Worm (Caenorhabditis elegans): ENCODE data around the gene nas-27.

The nas-27 gene

ce11 chrII:1132750-1133149 lies 46.4 kb downstream of the nas-27 start:
- no peak for TF ChIP-seq tbx-2 (tag; optimal IDR thresholded peaks at IDR 0.05)
- TF ChIP-seq unc-86 (tag; optimal IDR thresholded peaks at IDR 0.05) = no peak
- no peak for TF ChIP-seq ttx-3 (tag; optimal IDR thresholded peaks at IDR 0.05)
- TF ChIP-seq zip-5 (tag; optimal IDR thresholded peaks at IDR 0.05) = no peak
- no peak for TF ChIP-seq hlh-15 (tag; optimal IDR thresholded peaks at IDR 0.05)
- TF ChIP-seq ceh-31 (tag; optimal IDR thresholded peaks at IDR 0.05) = no peak
- TF ChIP-seq ceh-2 (tag; optimal IDR thresholded peaks at IDR 0.05) = no peak
- no peak for TF ChIP-seq rnt-1 (tag; optimal IDR thresholded peaks at IDR 0.05)
- no peak for TF ChIP-seq che-1 (tag; optimal IDR thresholded peaks at IDR 0.05)
- TF ChIP-seq eyg-1 (tag; optimal IDR thresholded peaks at IDR 0.05) = no peak
- TF ChIP-seq dmd-4 (tag; optimal IDR thresholded peaks at IDR 0.05; ENCODE audit: borderline replicate concordance) = no peak
- TF ChIP-seq sox-2 (GFP tag; IDR thresholded peaks at IDR 0.05) = no peak
- TF ChIP-seq hlh-13 (GFP tag; optimal IDR thresholded peaks at IDR 0.05) = no peak
- TF ChIP-seq mec-3 (tag; optimal IDR thresholded peaks at IDR 0.05; ENCODE audit: borderline replicate concordance) = no peak
- no peak for TF ChIP-seq pat-9 (tag; optimal IDR thresholded peaks at IDR 0.05)
- TF ChIP-seq pha-2 (tag; optimal IDR thresholded peaks at IDR 0.05) = no peak
- TF ChIP-seq fkh-6 (tag; optimal IDR thresholded peaks at IDR 0.05) = no peak

ce11 chrII:1131821-1132220 lies 47.3 kb downstream of the nas-27 start:
- TF ChIP-seq ahr-1 (tag; optimal IDR thresholded peaks at IDR 0.05) (no peak), gmeb-2 (tag; optimal IDR thresholded peaks at IDR 0.05) (no peak), K02D7.2 (tag; optimal IDR thresholded peaks at IDR 0.05) (no peak), ama-1 (optimal IDR thresholded peaks at IDR 0.05) (no peak), C38D4.7 (GFP tag; optimal IDR thresholded peaks at IDR 0.05) (no peak), dve-1 (tag; optimal IDR thresholded peaks at IDR 0.05) (no peak), syd-9 (tag; optimal IDR thresholded peaks at IDR 0.05) (no peak), C08G9.2 (tag; optimal IDR thresholded peaks at IDR 0.05) (no peak), pha-4 (tag; optimal IDR thresholded peaks at IDR 0.05) (no peak), pros-1 (tag; optimal IDR thresholded peaks at IDR 0.05) (no peak), zip-5 (tag; optimal IDR thresholded peaks at IDR 0.05) (no peak), hlh-15 (tag; optimal IDR thresholded peaks at IDR 0.05) (no peak), unc-3 (GFP tag; conservative IDR thresholded peaks at IDR 0.05) (no peak), unc-3 (tag; optimal IDR thresholded peaks at IDR 0.05) (no peak), npax-4 (tag; optimal IDR thresholded peaks at IDR 0.05) (no peak), fkh-10 (GFP tag; optimal IDR thresholded peaks at IDR 0.05) (no peak), fax-1 (tag; optimal IDR thresholded peaks at IDR 0.05) (no peak)

ce11 chrII:1131367-1131766 lies 47.8 kb downstream of the nas-27 start:
- no peak for TF ChIP-seq elt-2 (tag; optimal IDR thresholded peaks at IDR 0.05)
- TF ChIP-seq ceh-24 (tag; optimal IDR thresholded peaks at IDR 0.05) = no peak
- no peak for TF ChIP-seq fkh-10 (GFP tag; optimal IDR thresholded peaks at IDR 0.05)
- TF ChIP-seq nhr-11 (tag; optimal IDR thresholded peaks at IDR 0.05) = no peak
- no peak for TF ChIP-seq pha-4 (tag; optimal IDR thresholded peaks at IDR 0.05)
- no peak for TF ChIP-seq rnt-1 (tag; optimal IDR thresholded peaks at IDR 0.05)
- no peak for TF ChIP-seq pqm-1 (tag; optimal IDR thresholded peaks at IDR 0.05)

ce11 chrII:1130241-1130640 lies 48.9 kb downstream of the nas-27 start:
- TF ChIP-seq ceh-48 (tag; optimal IDR thresholded peaks at IDR 0.05) (no peak), pax-1 (tag; optimal IDR thresholded peaks at IDR 0.05) (no peak), che-1 (tag; optimal IDR thresholded peaks at IDR 0.05) (no peak), ceh-34 (tag; optimal IDR thresholded peaks at IDR 0.05) (no peak)

All from whole organism, late embryonic.